Worm (Caenorhabditis elegans): Measurements from ENCODE around the gene far-1.

far-1 gene

ce11 chrIII:9075539-9075938, 5.4 kb downstream of the far-1 start, which contains the start of gene F02A9.7:
F02A9.7 (minus strand) TSS chrIII:9075639.
- no peak for TF ChIP-seq ztf-6 (GFP tag; IDR thresholded peaks at IDR 0.05)
- TF ChIP-seq ets-4 (GFP tag; optimal IDR thresholded peaks at IDR 0.05), result no peak
- no peak for TF ChIP-seq mes-4 (tag; optimal IDR thresholded peaks at IDR 0.05)
- no peak for TF ChIP-seq snpc-1.1 (tag; optimal IDR thresholded peaks at IDR 0.05; ENCODE audit: insufficient read depth)
- no peak for TF ChIP-seq hrde-1 (tag; optimal IDR thresholded peaks at IDR 0.05; ENCODE audit: borderline replicate concordance)
- TF ChIP-seq rpc-1 (optimal IDR thresholded peaks at IDR 0.05), result no peak
- TF ChIP-seq rpc-1 (tag; optimal IDR thresholded peaks at IDR 0.05), result no peak
- TF ChIP-seq sptf-2 (GFP tag; optimal IDR thresholded peaks at IDR 0.05), result no peak
- TF ChIP-seq attf-3 (GFP tag; conservative IDR thresholded peaks at IDR 0.05), result no peak
- TF ChIP-seq B0261.1 (tag; optimal IDR thresholded peaks at IDR 0.05), result no peak
- TF ChIP-seq repo-1 (tag; optimal IDR thresholded peaks at IDR 0.05), result no peak
- TF ChIP-seq bed-1 (GFP tag; IDR thresholded peaks at IDR 0.05), result no peak

ce11 chrIII:9072704-9073103, 8.3 kb downstream of the far-1 start:
- TF ChIP-seq let-607 (tag; optimal IDR thresholded peaks at IDR 0.05) (no peak), unc-130 (GFP tag; optimal IDR thresholded peaks at IDR 0.05) (no peak), F52B5.7 (tag; optimal IDR thresholded peaks at IDR 0.05) (no peak), madf-10 (tag; optimal IDR thresholded peaks at IDR 0.05) (no peak), repo-1 (tag; optimal IDR thresholded peaks at IDR 0.05) (no peak), B0035.1 (tag; optimal IDR thresholded peaks at IDR 0.05) (no peak), F22D6.2 (tag; optimal IDR thresholded peaks at IDR 0.05) (no peak), xnd-1 (tag; optimal IDR thresholded peaks at IDR 0.05) (no peak), mxl-1 (tag; optimal IDR thresholded peaks at IDR 0.05) (no peak), T26A5.8 (tag; optimal IDR thresholded peaks at IDR 0.05) (no peak), efl-1 (GFP tag; optimal IDR thresholded peaks at IDR 0.05) (no peak), F49E8.2 (tag; optimal IDR thresholded peaks at IDR 0.05; ENCODE audit: insufficient read depth) (no peak), egrh-3 (GFP tag; IDR thresholded peaks at IDR 0.05) (no peak), hsf-1 (GFP tag; IDR thresholded peaks at IDR 0.05) (no peak), lin-40 (tag; optimal IDR thresholded peaks at IDR 0.05) (no peak), F10E7.11 (tag; optimal IDR thresholded peaks at IDR 0.05) (no peak)

ce11 chrIII:9071372-9071771, 9.6 kb downstream of the far-1 start, which contains the start of gene lin-12:
lin-12 (minus strand) TSS chrIII:9071472.
- TF ChIP-seq Y56A3A.18 (GFP tag; IDR thresholded peaks at IDR 0.05) (no peak), let-526 (GFP tag; IDR thresholded peaks at IDR 0.05) (no peak), lag-1 (GFP tag; IDR thresholded peaks at IDR 0.05) (no peak), xnd-1 (tag; optimal IDR thresholded peaks at IDR 0.05) (no peak), lin-54 (GFP tag; optimal IDR thresholded peaks at IDR 0.05) (no peak), F33H1.4 (GFP tag; IDR thresholded peaks at IDR 0.05) (no peak)

ce11 chrIII:9069712-9070111, 11.3 kb downstream of the far-1 start:
- TF ChIP-seq egl-44 (GFP tag; IDR thresholded peaks at IDR 0.05) (no peak), nfyb-1 (GFP tag; IDR thresholded peaks at IDR 0.05) (no peak), nhr-120 (GFP tag; IDR thresholded peaks at IDR 0.05) (no peak), B0019.2 (GFP tag; conservative IDR thresholded peaks at IDR 0.05) (no peak), xnd-1 (tag; optimal IDR thresholded peaks at IDR 0.05) (no peak), chd-7 (tag; optimal IDR thresholded peaks at IDR 0.05) (no peak), rpc-1 (optimal IDR thresholded peaks at IDR 0.05) (no peak), rpc-1 (tag; optimal IDR thresholded peaks at IDR 0.05) (no peak), Y95B8A.8 (GFP tag; IDR thresholded peaks at IDR 0.05) (no peak), ztf-18 (tag; optimal IDR thresholded peaks at IDR 0.05) (no peak)
